Worm (Caenorhabditis elegans): Measurements from ENCODE around the gene mdt-4.

- no peak for TF ChIP-seq T22C8.4 (GFP tag; IDR thresholded peaks at IDR 0.05)
- TF ChIP-seq tab-1 (GFP tag; IDR thresholded peaks at IDR 0.05), result no peak
- no peak for TF ChIP-seq flt-1 (GFP tag; IDR thresholded peaks at IDR 0.05)
- no peak for TF ChIP-seq ref-1 (GFP tag; conservative IDR thresholded peaks at IDR 0.05)
Measured at ce11 chrII:4960690-4961089, 16.9 kb upstream of the mdt-4 start.

All from whole organism, midembryonic.